Worm (Caenorhabditis elegans): Measurements from ENCODE around the gene dss-1.

- no peak for TF ChIP-seq nhr-237 (tag; optimal IDR thresholded peaks at IDR 0.05)
- no peak for TF ChIP-seq pha-4 (tag; optimal IDR thresholded peaks at IDR 0.05)
- no peak for TF ChIP-seq ces-1 (GFP tag; optimal IDR thresholded peaks at IDR 0.05)
Measured at ce11 chrIII:1151680-1152079, 44.4 kb downstream of the dss-1 start, which contains the start of gene cdh-12.

Data from whole organism, mixed stage, embryonic.